Fruit fly (Drosophila melanogaster) whole organism, embryonic: ENCODE measurements around the gene CG43403.

Experiments
- Atf3 ChIP-seq: fragments of 200-800 bp; sonication (Bioruptor generic); optimal IDR thresholded peaks from 3 replicates; lab custom pipeline; 2016; ENCODE audit warnings: missing biosample characterization, missing genetic modification characterization
- BEAF-32 ChIP-seq: fragments of 200-800 bp; sonication (Bioruptor generic); optimal IDR thresholded peaks from 3 replicates; lab custom pipeline; 2017; ENCODE audit warnings: missing biosample characterization, missing genetic modification characterization, mild to moderate bottlenecking, moderate library complexity, missing genetic modification reagents
- C15 ChIP-seq: fragments of 200-800 bp; sonication (Bioruptor generic); IDR thresholded peaks from 3 replicates; pipeline ENCODE4 v1.3.6; 2022; ENCODE audit warnings: missing biosample characterization, missing genetic modification characterization
- CG10147 ChIP-seq: fragments of 200-800 bp; sonication (Bioruptor generic); optimal IDR thresholded peaks from 2 replicates; lab custom pipeline; 2019; ENCODE audit warnings: missing biosample characterization, mild to moderate bottlenecking, missing genetic modification characterization, moderate library complexity
- CG10267 ChIP-seq: fragments of 200-800 bp; sonication (Bioruptor generic); optimal IDR thresholded peaks from 2 replicates; lab custom pipeline; 2018; ENCODE audit warnings: missing biosample characterization, mild to moderate bottlenecking, missing genetic modification characterization, moderate library complexity
- CG11398 ChIP-seq: fragments of 200-800 bp; sonication (Bioruptor generic); optimal IDR thresholded peaks from 2 replicates; lab custom pipeline; 2016; ENCODE audit warnings: missing biosample characterization, missing genetic modification characterization
- CG11456 ChIP-seq: fragments of 200-800 bp; sonication (Bioruptor generic); IDR thresholded peaks from 3 replicates; pipeline ENCODE4 v1.3.6; 2022; ENCODE audit warnings: missing biosample characterization, missing genetic modification characterization
- CG11723 ChIP-seq: fragments of 200-800 bp; sonication (Bioruptor generic); optimal IDR thresholded peaks from 2 replicates; lab custom pipeline; 2017; ENCODE audit warnings: missing biosample characterization, mild to moderate bottlenecking, missing genetic modification characterization
- CG12104 ChIP-seq: fragments of 200-800 bp; sonication (Bioruptor generic); optimal IDR thresholded peaks from 3 replicates; lab custom pipeline; 2016; ENCODE audit warnings: missing biosample characterization, missing genetic modification characterization
- CG13287 ChIP-seq: fragments of 200-800 bp; sonication (Bioruptor generic); IDR thresholded peaks from 2 replicates; pipeline ENCODE4 v1.3.6; 2022; ENCODE audit warnings: missing biosample characterization, missing genetic modification characterization; ENCODE audit not compliant: partially characterized antibody
- CG14050 ChIP-seq: fragments of 200-800 bp; sonication (Bioruptor generic); IDR thresholded peaks from 3 replicates; pipeline ENCODE4 v1.3.6; 2022; ENCODE audit warnings: missing biosample characterization, missing genetic modification characterization
- CG15479 ChIP-seq: fragments of 200-800 bp; sonication (Bioruptor generic); optimal IDR thresholded peaks from 3 replicates; lab custom pipeline; 2019; ENCODE audit warnings: missing biosample characterization, mild to moderate bottlenecking, missing genetic modification characterization, moderate library complexity
- CG15696 ChIP-seq: fragments of 200-800 bp; sonication (Bioruptor generic); optimal IDR thresholded peaks from 2 replicates; lab custom pipeline; 2019; ENCODE audit warnings: missing biosample characterization, mild to moderate bottlenecking, missing genetic modification characterization, moderate library complexity
- CG1603 ChIP-seq: fragments of 200-800 bp; sonication (Bioruptor generic); optimal IDR thresholded peaks from 2 replicates; lab custom pipeline; 2019; ENCODE audit warnings: missing biosample characterization, mild to moderate bottlenecking, missing genetic modification characterization, moderate library complexity
- CG18011 ChIP-seq: fragments of 200-800 bp; sonication (Bioruptor generic); optimal IDR thresholded peaks from 2 replicates; lab custom pipeline; 2017; ENCODE audit warnings: missing biosample characterization, missing genetic modification characterization, mild to moderate bottlenecking, moderate library complexity, missing genotype
- CG30431 ChIP-seq: fragments of 200-800 bp; sonication (Bioruptor generic); optimal IDR thresholded peaks from 2 replicates; lab custom pipeline; 2017; ENCODE audit warnings: missing biosample characterization, missing genetic modification characterization
- CG3163 ChIP-seq: fragments of 200-800 bp; sonication (Bioruptor generic); optimal IDR thresholded peaks from 3 replicates; lab custom pipeline; 2016; ENCODE audit warnings: missing biosample characterization, missing genetic modification characterization
- CG4404 ChIP-seq: fragments of 200-800 bp; sonication (Bioruptor generic); IDR thresholded peaks from 2 replicates; pipeline ENCODE4 v1.3.6; 2022; ENCODE audit warnings: missing biosample characterization, missing genetic modification characterization
- CG4424 ChIP-seq: fragments of 200-800 bp; sonication (Bioruptor generic); optimal IDR thresholded peaks from 3 replicates; lab custom pipeline; 2016; ENCODE audit warnings: missing biosample characterization, missing genetic modification characterization
- CG4707 ChIP-seq: fragments of 200-800 bp; sonication (Bioruptor generic); optimal IDR thresholded peaks from 2 replicates; lab custom pipeline; 2018; ENCODE audit warnings: missing biosample characterization, mild to moderate bottlenecking, missing genetic modification characterization, moderate library complexity
- Dp ChIP-seq: fragments of 200-800 bp; sonication (Bioruptor generic); optimal IDR thresholded peaks from 2 replicates; lab custom pipeline; 2018; ENCODE audit warnings: missing biosample characterization, mild to moderate bottlenecking, missing genetic modification characterization, moderate library complexity
- HLH54F ChIP-seq: fragments of 200-800 bp; sonication (Bioruptor generic); optimal IDR thresholded peaks from 3 replicates; lab custom pipeline; 2016; ENCODE audit warnings: missing biosample characterization, missing genetic modification characterization
- Hmr ChIP-seq: fragments of 200-800 bp; sonication (Bioruptor generic); optimal IDR thresholded peaks from 3 replicates; lab custom pipeline; 2017; ENCODE audit warnings: mild to moderate bottlenecking, missing biosample characterization, missing genetic modification reagents, missing genetic modification characterization
- MESR4 ChIP-seq: fragments of 200-800 bp; sonication (Bioruptor generic); optimal IDR thresholded peaks from 2 replicates; lab custom pipeline; 2018; ENCODE audit warnings: missing biosample characterization, mild to moderate bottlenecking, missing genetic modification characterization, moderate library complexity
- PHDP ChIP-seq: fragments of 200-800 bp; sonication (Bioruptor generic); optimal IDR thresholded peaks from 3 replicates; lab custom pipeline; 2018; ENCODE audit warnings: missing biosample characterization, mild to moderate bottlenecking, missing genetic modification characterization, moderate library complexity
- Trl ChIP-seq, 3 experiments: fragments of >200 bp in 2 of 3; fragments of 200-800 bp in 1 of 3; sonication (Bioruptor generic) in 1 of 3; optimal IDR thresholded peaks; 2 replicates in 1 of 3; 3 replicates in 2 of 3; lab custom pipeline; 2016 to 2017; ENCODE audit warnings: missing biosample characterization in 1 of 3, missing genetic modification characterization in 1 of 3
- ab ChIP-seq: fragments of 200-800 bp; sonication (Bioruptor generic); optimal IDR thresholded peaks from 2 replicates; lab custom pipeline; 2016; ENCODE audit warnings: missing biosample characterization, missing genetic modification characterization
- al ChIP-seq: fragments of 200-800 bp; sonication (Bioruptor generic); IDR thresholded peaks from 2 replicates; pipeline ENCODE4 v1.3.6; 2022; ENCODE audit warnings: missing biosample characterization, missing genetic modification characterization
- bcd ChIP-seq: fragments of 200-800 bp; sonication (Bioruptor generic); optimal IDR thresholded peaks from 2 replicates; lab custom pipeline; 2017; ENCODE audit warnings: missing biosample characterization, mild to moderate bottlenecking, missing genetic modification characterization
- cg ChIP-seq: fragments of 200-800 bp; sonication (Bioruptor generic); optimal IDR thresholded peaks from 3 replicates; lab custom pipeline; 2019; ENCODE audit warnings: missing biosample characterization, mild to moderate bottlenecking, missing genetic modification characterization, moderate library complexity
- dmrt11E ChIP-seq: fragments of 200-800 bp; sonication (Bioruptor generic); optimal IDR thresholded peaks from 3 replicates; lab custom pipeline; 2018; ENCODE audit warnings: missing biosample characterization, mild to moderate bottlenecking, missing genetic modification characterization, moderate library complexity
- hb ChIP-seq: fragments of 200-800 bp; sonication (Bioruptor generic); IDR thresholded peaks from 3 replicates; pipeline ENCODE4 v1.3.6; 2022; ENCODE audit warnings: missing biosample characterization, missing genetic modification characterization; ENCODE audit not compliant: partially characterized antibody
- insv ChIP-seq, 2 experiments: fragments of 200-800 bp; sonication (Bioruptor generic); optimal IDR thresholded peaks; 3 replicates each; lab custom pipeline; 2016 to 2018; ENCODE audit warnings: missing biosample characterization in 2 of 2, missing genetic modification characterization in 2 of 2
- kah ChIP-seq: fragments of 200-800 bp; sonication (Bioruptor generic); optimal IDR thresholded peaks from 2 replicates; lab custom pipeline; 2018; ENCODE audit warnings: missing biosample characterization, mild to moderate bottlenecking, missing genetic modification characterization
- knrl ChIP-seq: fragments of 200-800 bp; sonication (Bioruptor generic); IDR thresholded peaks from 3 replicates; pipeline ENCODE4 v1.3.6; 2022; ENCODE audit warnings: missing biosample characterization, missing genetic modification characterization; ENCODE audit not compliant: partially characterized antibody
- pan ChIP-seq, 4 experiments: fragments of >200 bp in 3 of 4; fragments of 200-800 bp in 1 of 4; sonication (Bioruptor generic) in 1 of 4; optimal IDR thresholded peaks in 3 of 4; IDR thresholded peaks in 1 of 4; 2 replicates each; pipeline versions ENCODE4 v1.3.6 to Lab custom; 2017 to 2022; ENCODE audit warnings: missing biosample characterization in 2 of 4, missing genetic modification characterization in 2 of 4, mixed read lengths in 1 of 4
- pnt ChIP-seq: fragments of 200-800 bp; sonication (Bioruptor generic); optimal IDR thresholded peaks from 3 replicates; lab custom pipeline; 2016; ENCODE audit warnings: missing biosample characterization, missing genetic modification characterization
- ro ChIP-seq: fragments of 200-800 bp; sonication (Bioruptor generic); IDR thresholded peaks from 2 replicates; pipeline ENCODE4 v1.3.6; 2022; ENCODE audit warnings: missing biosample characterization, missing genetic modification characterization
- sc ChIP-seq, 3 experiments: fragments of >200 bp in 2 of 3; fragments of 200-800 bp in 1 of 3; sonication (Bioruptor generic) in 1 of 3; optimal IDR thresholded peaks; 2 replicates in 2 of 3; 3 replicates in 1 of 3; lab custom pipeline; 2017; ENCODE audit warnings: mild to moderate bottlenecking in 1 of 3, missing biosample characterization in 1 of 3, missing genetic modification characterization in 1 of 3, missing genetic modification reagents in 1 of 3
- sna ChIP-seq: fragments of 200-800 bp; sonication (Bioruptor generic); IDR thresholded peaks from 2 replicates; pipeline ENCODE4 v1.3.6; 2022; ENCODE audit warnings: missing biosample characterization, missing genetic modification characterization; ENCODE audit not compliant: partially characterized antibody
- sob ChIP-seq: fragments of 200-800 bp; sonication (Bioruptor generic); IDR thresholded peaks from 2 replicates; pipeline ENCODE4 v1.3.6; 2022; ENCODE audit warnings: missing biosample characterization, missing genetic modification characterization
- sug ChIP-seq: fragments of 200-800 bp; optimal IDR thresholded peaks from 2 replicates; lab custom pipeline; 2019; ENCODE audit warnings: missing biosample characterization, mild to moderate bottlenecking, missing genetic modification characterization, moderate library complexity
- unc-4 ChIP-seq: fragments of 200-800 bp; sonication (Bioruptor generic); IDR thresholded peaks from 2 replicates; pipeline ENCODE4 v1.3.6; 2022; ENCODE audit warnings: missing biosample characterization, missing genetic modification characterization; ENCODE audit not compliant: partially characterized antibody
- vfl ChIP-seq: fragments of 200-800 bp; sonication (Bioruptor generic); optimal IDR thresholded peaks from 2 replicates; lab custom pipeline; 2016; ENCODE audit warnings: missing biosample characterization, missing genetic modification characterization
- vnd ChIP-seq: fragments of 200-800 bp; sonication (Bioruptor generic); IDR thresholded peaks from 3 replicates; pipeline ENCODE4 v1.3.6; 2022; ENCODE audit warnings: missing biosample characterization, missing genetic modification characterization; ENCODE audit not compliant: partially characterized antibody
- zf30C ChIP-seq: fragments of 200-800 bp; sonication (Bioruptor generic); optimal IDR thresholded peaks from 3 replicates; lab custom pipeline; 2018; ENCODE audit warnings: missing biosample characterization, mild to moderate bottlenecking, missing genetic modification characterization

Gene CG43403

DNA sequence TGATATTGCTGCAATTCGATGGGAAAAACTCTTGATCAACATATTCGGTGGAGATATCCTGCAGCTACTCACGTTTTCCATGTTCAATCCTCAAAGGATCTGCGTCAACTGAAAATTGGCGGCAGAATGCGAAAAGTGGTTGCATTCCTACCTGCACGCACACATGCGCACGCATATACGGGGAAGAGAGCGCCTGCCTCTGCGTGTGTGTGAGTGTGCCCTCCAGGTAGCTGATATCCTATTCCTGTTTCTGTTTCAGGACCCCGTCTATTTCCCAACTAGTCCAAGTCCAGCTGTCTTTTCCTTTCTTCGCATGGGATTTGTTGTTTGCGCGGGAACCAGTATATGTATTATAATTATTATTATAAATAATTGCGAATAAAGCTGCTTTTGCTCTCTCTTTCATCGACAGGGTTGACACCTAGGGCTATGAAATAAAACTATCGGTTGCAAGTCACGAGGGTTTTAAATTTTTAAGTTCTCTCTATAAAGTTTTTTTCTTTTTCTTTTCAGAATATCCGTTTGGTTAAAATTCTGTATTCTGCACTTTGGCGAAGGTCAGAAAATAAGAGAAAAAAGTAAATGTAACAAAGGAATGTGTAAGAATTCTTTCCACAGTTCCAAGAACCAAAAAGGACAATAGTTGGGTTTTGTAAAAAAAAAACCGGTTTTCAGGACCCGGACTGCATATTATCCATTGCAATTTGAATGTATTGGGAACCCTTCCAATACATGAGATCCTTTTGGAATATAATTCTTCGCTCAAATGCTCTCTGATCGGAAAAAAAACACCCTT lies 43.2 kb upstream of the CG43403 start, which contains the start of gene insv (continued):
- TF ChIP-seq ab (GFP tag; lab: Kevin White, UChicago) = no peak
- 0 out of 3 replicates have a peak, but pooled peaks have one; percentile 52 for TF ChIP-seq hb (GFP tag; lab: Robert Waterston, UW)
- TF ChIP-seq CG12104 = no peak
- no peak for TF ChIP-seq al (GFP tag; lab: Robert Waterston, UW)
- no peak for TF ChIP-seq CG14050 (GFP tag; lab: Robert Waterston, UW)
- peak; percentile 75 for TF ChIP-seq CG13287 (GFP tag; lab: Robert Waterston, UW)
- no peak for TF ChIP-seq CG10267
- no peak for TF ChIP-seq Dp (GFP tag; lab: Kevin White, UChicago)
- no peak for TF ChIP-seq CG3163 (GFP tag; lab: Kevin White, UChicago)
- no peak for TF ChIP-seq CG10147 (GFP tag; lab: Kevin White, UChicago)
- TF ChIP-seq zf30C (GFP tag; lab: Kevin White, UChicago) = no peak
- TF ChIP-seq C15 = no peak
- no peak for TF ChIP-seq sob (GFP tag; lab: Robert Waterston, UW)
- no peak for TF ChIP-seq pnt
- no peak for TF ChIP-seq CG18011 (GFP tag; lab: Kevin White, UChicago)
- TF ChIP-seq Hmr (GFP tag; lab: Kevin White, UChicago) = no peak
- no peak for TF ChIP-seq pan (optimal IDR thresholded peaks at IDR 0.05; lab: Kevin White, UChicago)
- TF ChIP-seq pan (GFP tag; optimal IDR thresholded peaks at IDR 0.05 in 1 of 2, IDR thresholded peaks at IDR 0.05 in 1 of 2) = no peak
- TF ChIP-seq MESR4 (GFP tag; lab: Kevin White, UChicago) = peak; percentile 15
- TF ChIP-seq CG15696 = peak; percentile 20
- TF ChIP-seq unc-4 (GFP tag; lab: Robert Waterston, UW) = 0 out of 2 replicates have a peak, but pooled peaks have one; percentile 57
- peak; percentile 17 for TF ChIP-seq CG4424 (GFP tag; lab: Kevin White, UChicago)
- no peak for TF ChIP-seq bcd (GFP tag; lab: Kevin White, UChicago)
- TF ChIP-seq CG4404 (GFP tag; lab: Robert Waterston, UW) = no peak
- peak; percentile 24; the same call in 1 of the 2 replicates for TF ChIP-seq sna
- TF ChIP-seq vnd = peak; percentile 42; the same call in 1 of the 3 replicates
- TF ChIP-seq CG15479 = peak; percentile 9
- peak; percentile 59; the same call in 2 of the 3 replicates for TF ChIP-seq knrl (GFP tag; lab: Robert Waterston, UW)
- TF ChIP-seq CG1603 (tag; lab: Kevin White, UChicago) = no peak
- TF ChIP-seq Trl (optimal IDR thresholded peaks at IDR 0.05; lab: Kevin White, UChicago) = peak in 1 of 2 experiments; percentile 29
- TF ChIP-seq Trl (GFP tag; optimal IDR thresholded peaks at IDR 0.05; lab: Kevin White, UChicago) = no peak
- no peak for TF ChIP-seq CG30431 (GFP tag; lab: Kevin White, UChicago)
- no peak for TF ChIP-seq Atf3 (GFP tag; lab: Kevin White, UChicago)
- TF ChIP-seq BEAF-32 = peak; percentile 60
- peak; percentile 16 for TF ChIP-seq dmrt11E (tag; lab: Kevin White, UChicago)
- TF ChIP-seq vfl (GFP tag; lab: Kevin White, UChicago) = no peak
- no peak for TF ChIP-seq CG4707 (GFP tag; lab: Kevin White, UChicago)
- no peak for TF ChIP-seq CG11456 (GFP tag; lab: Robert Waterston, UW)
- peak; percentile 3 for TF ChIP-seq HLH54F (GFP tag; lab: Kevin White, UChicago)
- no peak for TF ChIP-seq ro (GFP tag; lab: Robert Waterston, UW)
- TF ChIP-seq kah = peak; percentile 76
- TF ChIP-seq CG11723 (GFP tag; lab: Kevin White, UChicago) = no peak
- TF ChIP-seq cg (GFP tag; lab: Kevin White, UChicago) = peak; percentile 70
- peak; percentile 25 to 99 for TF ChIP-seq insv (GFP tag; optimal IDR thresholded peaks at IDR 0.05; lab: Kevin White, UChicago)
- no peak for TF ChIP-seq CG11398
- no peak for TF ChIP-seq PHDP
- TF ChIP-seq sug = no peak
- no peak for TF ChIP-seq sc (optimal IDR thresholded peaks at IDR 0.05; lab: Kevin White, UChicago)
- no peak for TF ChIP-seq sc (GFP tag; optimal IDR thresholded peaks at IDR 0.05; lab: Kevin White, UChicago)
